Worm (Caenorhabditis elegans) whole organism, L1 larva: ENCODE measurements around the gene srw-20.

ENCODE experiments used
- ama-1 ChIP-seq: fragments of 150-350 bp; optimal IDR thresholded peaks from 2 replicates; lab custom pipeline; 2014
- ces-1 ChIP-seq: fragments of 150-350 bp; optimal IDR thresholded peaks from 2 replicates; lab custom pipeline; 2014; ENCODE audit warnings: missing biosample characterization, missing genetic modification reagents, missing genetic modification characterization
- dpl-1 ChIP-seq, 3 experiments: fragments of 150-350 bp in 2 of 3; sonication (generic microtip) in 1 of 3; optimal IDR thresholded peaks; 2 replicates each; lab custom pipeline; 2014 to 2017; ENCODE audit warnings: missing biosample characterization in 3 of 3, missing genetic modification characterization in 3 of 3, missing genetic modification reagents in 3 of 3
- dsc-1 ChIP-seq: sonication (generic microtip); optimal IDR thresholded peaks from 2 replicates; lab custom pipeline; 2016; ENCODE audit warnings: mild to moderate bottlenecking, missing genetic modification characterization, missing compliant biosample characterization
- egl-27 ChIP-seq, 2 experiments: fragments of 150-350 bp in 1 of 2; sonication (generic microtip); optimal IDR thresholded peaks; 3 replicates each; lab custom pipeline; 2017 to 2018; ENCODE audit warnings: missing biosample characterization in 2 of 2, missing genetic modification characterization in 2 of 2, missing genetic modification reagents in 2 of 2
- lir-3 ChIP-seq: sonication (generic microtip); optimal IDR thresholded peaks from 2 replicates; lab custom pipeline; 2016; ENCODE audit warnings: mild to moderate bottlenecking, missing genetic modification characterization, moderate library complexity, missing compliant biosample characterization; ENCODE audit not compliant: poor library complexity
- nhr-237 ChIP-seq: fragments of 150-350 bp; optimal IDR thresholded peaks from 2 replicates; lab custom pipeline; 2014; ENCODE audit warnings: missing biosample characterization, missing genetic modification characterization
- nhr-28 ChIP-seq: fragments of 150-350 bp; optimal IDR thresholded peaks from 2 replicates; lab custom pipeline; 2014; ENCODE audit warnings: missing biosample characterization, missing genetic modification characterization
- pag-3 ChIP-seq: sonication (generic microtip); optimal IDR thresholded peaks from 2 replicates; lab custom pipeline; 2017; ENCODE audit warnings: missing genetic modification characterization, mild to moderate bottlenecking, missing compliant biosample characterization, antibody characterized with exemption, borderline replicate concordance; ENCODE audit not compliant: insufficient read depth
- pqm-1 ChIP-seq: sonication (generic microtip); optimal IDR thresholded peaks from 3 replicates; lab custom pipeline; 2017; ENCODE audit warnings: missing biosample characterization, missing genetic modification characterization
- tlp-1 ChIP-seq: fragments of 150-350 bp; optimal IDR thresholded peaks from 2 replicates; lab custom pipeline; 2014; ENCODE audit warnings: missing biosample characterization, missing genetic modification characterization
- unc-62 ChIP-seq: fragments of 150-350 bp; optimal IDR thresholded peaks from 2 replicates; lab custom pipeline; 2014; ENCODE audit warnings: missing biosample characterization, missing genetic modification reagents, missing genetic modification characterization
- ztf-11 ChIP-seq, 2 experiments: sonication (generic microtip); optimal IDR thresholded peaks; 2 replicates each; lab custom pipeline; 2016 to 2017; ENCODE audit warnings: missing genetic modification characterization in 2 of 2, missing biosample characterization in 1 of 2, missing compliant biosample characterization in 1 of 2

DNA sequence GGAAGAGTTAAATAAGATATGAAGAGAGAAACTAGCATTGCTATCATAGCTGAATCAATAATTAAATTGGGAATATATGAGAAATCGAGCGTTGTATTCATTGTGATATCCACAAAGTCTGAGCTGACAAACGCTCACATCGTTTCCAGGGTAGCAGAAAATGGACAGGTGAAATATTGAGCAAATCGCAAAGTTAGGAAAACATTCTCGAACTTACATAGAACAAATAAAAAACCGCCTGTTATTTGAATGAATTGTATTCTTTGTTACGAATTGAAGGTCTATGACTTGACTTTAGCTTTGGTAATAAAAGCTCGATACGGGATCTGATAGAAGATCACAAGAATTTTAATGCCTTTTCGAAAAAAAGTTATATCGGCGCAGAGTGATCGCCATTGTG is 43.8 kb downstream of the srw-20 start, which contains the start of gene srz-94:
- TF ChIP-seq dpl-1 (GFP tag; optimal IDR thresholded peaks at IDR 0.05; lab: Kevin White, UChicago) = no peak
- no peak for TF ChIP-seq ama-1 (lab: Kevin White, UChicago)
- no peak for TF ChIP-seq pqm-1 (tag; lab: Kevin White, UChicago)
- no peak for TF ChIP-seq ztf-11 (tag; optimal IDR thresholded peaks at IDR 0.05; lab: Kevin White, UChicago)
- no peak for TF ChIP-seq lir-3 (tag; lab: Kevin White, UChicago)
- no peak for TF ChIP-seq unc-62
- no peak for TF ChIP-seq pag-3
- TF ChIP-seq tlp-1 (tag; lab: Kevin White, UChicago) = no peak
- no peak for TF ChIP-seq nhr-237 (tag; lab: Kevin White, UChicago)
- TF ChIP-seq egl-27 (tag; optimal IDR thresholded peaks at IDR 0.05; lab: Kevin White, UChicago) = no peak
- no peak for TF ChIP-seq dsc-1
- TF ChIP-seq nhr-28 (tag; lab: Kevin White, UChicago) = no peak
- TF ChIP-seq ces-1 = no peak
